Worm (Caenorhabditis elegans) whole organism, late embryonic: ENCODE data around the gene Y42G9A.3.

Experiments
- F13H6.1 ChIP-seq: sonication (generic microtip); optimal IDR thresholded peaks from 2 replicates; lab custom pipeline; 2016; ENCODE audit warnings: missing genetic modification characterization, missing compliant biosample characterization
- Y22D7AL.16 ChIP-seq: sonication (generic microtip); optimal IDR thresholded peaks from 2 replicates; lab custom pipeline; 2016; ENCODE audit warnings: missing genetic modification characterization, missing compliant biosample characterization
- ama-1 ChIP-seq: fragments of 150-350 bp; optimal IDR thresholded peaks from 2 replicates; lab custom pipeline; 2014
- ceh-18 ChIP-seq: sonication (generic microtip); optimal IDR thresholded peaks from 2 replicates; lab custom pipeline; 2016; ENCODE audit warnings: missing genetic modification characterization, missing compliant biosample characterization
- ceh-2 ChIP-seq: sonication (generic microtip); optimal IDR thresholded peaks from 2 replicates; lab custom pipeline; 2016; ENCODE audit warnings: missing genotype, missing genetic modification characterization, missing compliant biosample characterization
- ceh-31 ChIP-seq: sonication (generic microtip); optimal IDR thresholded peaks from 2 replicates; lab custom pipeline; 2016; ENCODE audit warnings: missing genetic modification characterization, missing compliant biosample characterization
- che-1 ChIP-seq: sonication (generic microtip); optimal IDR thresholded peaks from 2 replicates; lab custom pipeline; 2016; ENCODE audit warnings: mild to moderate bottlenecking, missing genetic modification characterization, missing compliant biosample characterization
- eyg-1 ChIP-seq: sonication (generic microtip); optimal IDR thresholded peaks from 2 replicates; lab custom pipeline; 2016; ENCODE audit warnings: missing genotype, missing genetic modification characterization, missing compliant biosample characterization
- hlh-13 ChIP-seq: fragments of 200-800 bp; sonication (Bioruptor generic); optimal IDR thresholded peaks from 2 replicates; lab custom pipeline; 2018; ENCODE audit warnings: mild to moderate bottlenecking, missing genetic modification characterization, missing compliant biosample characterization
- madf-2 ChIP-seq: sonication (generic microtip); optimal IDR thresholded peaks from 2 replicates; lab custom pipeline; 2017; ENCODE audit warnings: missing genetic modification characterization, missing compliant biosample characterization
- odd-2 ChIP-seq: sonication (generic microtip); optimal IDR thresholded peaks from 2 replicates; lab custom pipeline; 2017; ENCODE audit warnings: antibody characterized with exemption, mild to moderate bottlenecking, missing genetic modification characterization, missing compliant biosample characterization
- pha-2 ChIP-seq: sonication (generic microtip); optimal IDR thresholded peaks from 2 replicates; lab custom pipeline; 2017; ENCODE audit warnings: mild to moderate bottlenecking, missing genetic modification characterization, missing compliant biosample characterization
- tbx-2 ChIP-seq: sonication (generic microtip); optimal IDR thresholded peaks from 2 replicates; lab custom pipeline; 2016; ENCODE audit warnings: missing genetic modification characterization, missing compliant biosample characterization
- unc-3 ChIP-seq, 2 experiments: fragments of 200-800 bp in 1 of 2; sonication (Bioruptor generic) in 1 of 2; sonication (generic microtip) in 1 of 2; conservative IDR thresholded peaks in 1 of 2; optimal IDR thresholded peaks in 1 of 2; 2 replicates each; pipeline versions ENCODE4 v1.3.6 to Lab custom; 2016 to 2022; ENCODE audit warnings: missing compliant biosample characterization in 2 of 2, missing genetic modification characterization in 2 of 2, missing genetic modification reagents in 1 of 2

DNA sequence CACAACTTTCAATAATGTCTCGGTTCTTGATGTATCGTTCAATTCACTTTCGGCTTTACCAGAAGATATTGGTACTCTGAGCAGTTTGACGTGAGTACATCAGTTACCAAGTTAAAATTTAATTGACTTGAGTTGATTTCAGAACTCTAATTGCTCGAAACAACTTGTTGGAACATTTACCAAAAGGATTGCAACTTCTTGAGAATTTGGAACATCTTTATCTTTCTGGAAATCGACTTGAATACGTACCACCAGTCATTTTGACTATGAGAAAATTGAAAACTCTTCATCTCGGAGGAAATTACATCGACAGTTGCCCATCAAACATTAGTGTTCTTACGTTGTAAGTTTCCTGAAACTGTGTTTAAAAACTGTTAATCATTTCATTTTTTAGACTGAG is 739 bp downstream of the Y42G9A.3 start:
- TF ChIP-seq odd-2 (no peak), unc-3 (GFP tag; conservative IDR thresholded peaks at IDR 0.05; lab: Robert Waterston, UW) (no peak), unc-3 (tag; optimal IDR thresholded peaks at IDR 0.05; lab: Kevin White, UChicago) (no peak), Y22D7AL.16 (tag; lab: Kevin White, UChicago) (no peak), madf-2 (tag; lab: Kevin White, UChicago) (no peak), ceh-18 (tag; lab: Kevin White, UChicago) (no peak), F13H6.1 (tag; lab: Kevin White, UChicago) (no peak), eyg-1 (tag; lab: Kevin White, UChicago) (no peak), che-1 (no peak), pha-2 (tag; lab: Kevin White, UChicago) (no peak), ceh-31 (no peak), hlh-13 (GFP tag; lab: Kevin White, UChicago) (no peak), tbx-2 (tag; lab: Kevin White, UChicago) (no peak), ama-1 (lab: Kevin White, UChicago) (no peak), ceh-2 (tag; lab: Kevin White, UChicago) (no peak)
